Worm (Caenorhabditis elegans): ENCODE measurements around the gene Y57A10C.11.

ce11 chrII:12387980-12388379 lies 26.7 kb downstream of the Y57A10C.11 start, which contains the start of gene sre-41:
- TF ChIP-seq F44E2.7 (GFP tag; IDR thresholded peaks at IDR 0.05) (no peak), egl-43 (GFP tag; IDR thresholded peaks at IDR 0.05) (no peak)
